Fruit fly (Drosophila melanogaster) whole organism, pupa: Measurements from ENCODE around the gene Vps36.
A peak's percentile ranks its signal among the peaks of the same experiment; 100 is the strongest.

Experiments
- CG10348 ChIP-seq: fragments of 200-800 bp; sonication (Bioruptor generic); IDR thresholded peaks from 2 replicates; pipeline ENCODE4 v1.3.6; 2022; ENCODE audit warnings: missing biosample characterization, missing genetic modification characterization
- CG12605 ChIP-seq: fragments of 200-800 bp; sonication (Bioruptor generic); IDR thresholded peaks from 2 replicates; pipeline ENCODE4 v1.3.6; 2022; ENCODE audit warnings: missing biosample characterization, missing genetic modification characterization
- CG13204 ChIP-seq: fragments of 200-800 bp; sonication (Bioruptor generic); optimal IDR thresholded peaks from 2 replicates; lab custom pipeline; 2018; ENCODE audit warnings: missing biosample characterization, mild to moderate bottlenecking, missing genetic modification characterization, moderate library complexity
- CG14655 ChIP-seq: fragments of 200-800 bp; sonication (Bioruptor generic); optimal IDR thresholded peaks from 3 replicates; lab custom pipeline; 2017; ENCODE audit warnings: mild to moderate bottlenecking, missing biosample characterization, missing genetic modification reagents, missing genetic modification characterization
- CG15710 ChIP-seq: fragments of 200-800 bp; sonication (Bioruptor generic); optimal IDR thresholded peaks from 2 replicates; lab custom pipeline; 2018; ENCODE audit warnings: missing biosample characterization, mild to moderate bottlenecking, missing genetic modification characterization, moderate library complexity
- CG17806 ChIP-seq: fragments of 200-800 bp; sonication (Bioruptor generic); optimal IDR thresholded peaks from 2 replicates; lab custom pipeline; 2018; ENCODE audit warnings: missing biosample characterization, mild to moderate bottlenecking, missing genetic modification characterization, moderate library complexity
- CG32121 ChIP-seq: fragments of 200-800 bp; sonication (Bioruptor generic); IDR thresholded peaks from 2 replicates; pipeline ENCODE4 v1.3.6; 2022; ENCODE audit warnings: missing biosample characterization, missing genetic modification characterization
- CG34367 ChIP-seq: fragments of 200-800 bp; sonication (Bioruptor generic); optimal IDR thresholded peaks from 2 replicates; lab custom pipeline; 2018; ENCODE audit warnings: missing biosample characterization, mild to moderate bottlenecking, missing genetic modification characterization
- CG4496 ChIP-seq: fragments of 200-800 bp; sonication (Bioruptor generic); IDR thresholded peaks from 3 replicates; pipeline ENCODE4 v1.3.6; 2022; ENCODE audit warnings: missing biosample characterization, missing genetic modification characterization
- CG8159 ChIP-seq: fragments of 200-800 bp; sonication (Bioruptor generic); optimal IDR thresholded peaks from 3 replicates; lab custom pipeline; 2018; ENCODE audit warnings: missing biosample characterization, mild to moderate bottlenecking, missing genetic modification characterization, moderate library complexity
- CG8301 ChIP-seq: fragments of 200-800 bp; sonication (Bioruptor generic); optimal IDR thresholded peaks from 2 replicates; lab custom pipeline; 2018; ENCODE audit warnings: missing biosample characterization, mild to moderate bottlenecking, missing genetic modification characterization
- CG9948 ChIP-seq: fragments of 200-800 bp; sonication (Bioruptor generic); optimal IDR thresholded peaks from 2 replicates; lab custom pipeline; 2018; ENCODE audit warnings: missing biosample characterization, mild to moderate bottlenecking, missing genetic modification characterization, moderate library complexity
- D1 ChIP-seq: fragments of 200-800 bp; sonication (Bioruptor generic); optimal IDR thresholded peaks from 2 replicates; lab custom pipeline; 2018; ENCODE audit warnings: missing biosample characterization, mild to moderate bottlenecking, missing genetic modification characterization, moderate library complexity
- EcR ChIP-seq: fragments of 200-800 bp; sonication (Bioruptor generic); optimal IDR thresholded peaks from 3 replicates; lab custom pipeline; 2019; ENCODE audit warnings: missing biosample characterization, missing genetic modification characterization, mild to moderate bottlenecking, moderate library complexity, missing genetic modification reagents
- Ets98B ChIP-seq: fragments of 200-800 bp; sonication (Bioruptor generic); IDR thresholded peaks from 2 replicates; pipeline ENCODE4 v1.3.6; 2022; ENCODE audit warnings: missing biosample characterization, missing genetic modification characterization
- Pif1A ChIP-seq: fragments of 200-800 bp; sonication (Bioruptor generic); optimal IDR thresholded peaks from 3 replicates; lab custom pipeline; 2016; ENCODE audit warnings: missing biosample characterization, missing genetic modification characterization
- Pif1B ChIP-seq: fragments of 200-800 bp; sonication (Bioruptor generic); optimal IDR thresholded peaks from 3 replicates; lab custom pipeline; 2016; ENCODE audit warnings: missing biosample characterization, missing genetic modification characterization
- Snoo ChIP-seq: fragments of 200-800 bp; sonication (Bioruptor generic); optimal IDR thresholded peaks from 3 replicates; lab custom pipeline; 2017; ENCODE audit warnings: missing biosample characterization, mild to moderate bottlenecking, missing genetic modification characterization, inconsistent platforms
- fd96Ca ChIP-seq: fragments of 200-800 bp; sonication (Bioruptor generic); IDR thresholded peaks from 3 replicates; pipeline ENCODE4 v1.3.6; 2022; ENCODE audit warnings: missing biosample characterization, missing genetic modification characterization
- gl ChIP-seq: fragments of 200-800 bp; sonication (Bioruptor generic); optimal IDR thresholded peaks from 2 replicates; lab custom pipeline; 2018; ENCODE audit warnings: missing biosample characterization, mild to moderate bottlenecking, missing genetic modification characterization
- rn ChIP-seq: fragments of 200-800 bp; sonication (Bioruptor generic); IDR thresholded peaks from 2 replicates; pipeline ENCODE4 v1.3.6; 2022; ENCODE audit warnings: missing biosample characterization, missing genetic modification characterization

Gene Vps36

dm6 chr3L:13499531-13499930, 13.4 kb downstream of the Vps36 start:
- TF ChIP-seq EcR (GFP tag; lab: Kevin White, UChicago) (peak; percentile 96), CG34367 (tag; lab: Kevin White, UChicago) (no peak), Pif1A (GFP tag; lab: Kevin White, UChicago) (no peak), Pif1B (GFP tag; lab: Kevin White, UChicago) (no peak), CG13204 (GFP tag; lab: Kevin White, UChicago) (no peak), CG10348 (GFP tag; lab: Robert Waterston, UW) (no peak), CG14655 (GFP tag; lab: Kevin White, UChicago) (no peak), CG17806 (tag; lab: Kevin White, UChicago) (no peak), fd96Ca (GFP tag; lab: Robert Waterston, UW) (no peak)

dm6 chr3L:13497720-13498355, 15.1 kb downstream of the Vps36 start:
- TF ChIP-seq CG13204 (GFP tag; lab: Kevin White, UChicago) (peak; percentile 77), CG12605 (GFP tag; lab: Robert Waterston, UW) (peak; percentile 46; the same call in 1 of the 2 replicates), CG32121 (peak; percentile 42), CG10348 (GFP tag; lab: Robert Waterston, UW) (no peak), rn (no peak), CG14655 (GFP tag; lab: Kevin White, UChicago) (peak; percentile 26), CG9948 (tag; lab: Kevin White, UChicago) (peak; percentile 28), Pif1B (GFP tag; lab: Kevin White, UChicago) (peak; percentile 9), Ets98B (peak; percentile 40; the same call in 1 of the 2 replicates), gl (tag; lab: Kevin White, UChicago) (peak; percentile 68), CG15710 (peak; percentile 54), CG17806 (tag; lab: Kevin White, UChicago) (peak; percentile 1), CG8159 (tag; lab: Kevin White, UChicago) (peak; percentile 50), CG34367 (tag; lab: Kevin White, UChicago) (peak; percentile 34), CG4496 (GFP tag; lab: Robert Waterston, UW) (peak; percentile 45; the same call in 1 of the 3 replicates), Snoo (tag; lab: Kevin White, UChicago) (peak; percentile 64), EcR (GFP tag; lab: Kevin White, UChicago) (peak; percentile 64), D1 (tag; lab: Kevin White, UChicago) (no peak), CG8301 (tag; lab: Kevin White, UChicago) (no peak), fd96Ca (GFP tag; lab: Robert Waterston, UW) (peak; percentile 60; the same call in 1 of the 3 replicates), Pif1A (GFP tag; lab: Kevin White, UChicago) (no peak)
- TF ChIP-seq, all 21 proteins: peak for 16

dm6 chr3L:13495065-13495464, 17.8 kb downstream of the Vps36 start:
- peak; percentile 96 for TF ChIP-seq CG4496 (GFP tag; lab: Robert Waterston, UW)
- TF ChIP-seq rn = peak; percentile 86
- TF ChIP-seq CG8159 (tag; lab: Kevin White, UChicago) = peak; percentile 80
- TF ChIP-seq CG13204 (GFP tag; lab: Kevin White, UChicago) = peak; percentile 93
- peak; percentile 85 for TF ChIP-seq CG34367 (tag; lab: Kevin White, UChicago)
- TF ChIP-seq CG32121 = peak; percentile 79
- TF ChIP-seq CG17806 (tag; lab: Kevin White, UChicago) = peak; percentile 82
- TF ChIP-seq EcR (GFP tag; lab: Kevin White, UChicago) = no peak
- peak; percentile 37 for TF ChIP-seq D1 (tag; lab: Kevin White, UChicago)
- no peak for TF ChIP-seq CG10348 (GFP tag; lab: Robert Waterston, UW)
- peak; percentile 80 for TF ChIP-seq CG14655 (GFP tag; lab: Kevin White, UChicago)
- peak; percentile 89 for TF ChIP-seq Ets98B
- TF ChIP-seq CG12605 (GFP tag; lab: Robert Waterston, UW) = peak; percentile 99
- TF ChIP-seq CG9948 (tag; lab: Kevin White, UChicago) = peak; percentile 73
- TF ChIP-seq Pif1B (GFP tag; lab: Kevin White, UChicago) = peak; percentile 92
- peak; percentile 68 for TF ChIP-seq CG8301 (tag; lab: Kevin White, UChicago)
- TF ChIP-seq CG15710 = peak; percentile 84
- peak; percentile 96 for TF ChIP-seq gl (tag; lab: Kevin White, UChicago)
- peak; percentile 91 for TF ChIP-seq fd96Ca (GFP tag; lab: Robert Waterston, UW)
- peak; percentile 96 for TF ChIP-seq Pif1A (GFP tag; lab: Kevin White, UChicago)
- TF ChIP-seq Snoo (tag; lab: Kevin White, UChicago) = peak; percentile 54

dm6 chr3L:13494363-13495015, 18.4 kb downstream of the Vps36 start:
- peak; percentile 14; the same call in 1 of the 2 replicates for TF ChIP-seq CG32121
- TF ChIP-seq CG12605 (GFP tag; lab: Robert Waterston, UW) = peak; percentile 37; the same call in 1 of the 2 replicates
- peak; percentile 35 for TF ChIP-seq CG17806 (tag; lab: Kevin White, UChicago)
- TF ChIP-seq CG8159 (tag; lab: Kevin White, UChicago) = peak; percentile 62
- peak; percentile 65; the same call in 2 of the 3 replicates for TF ChIP-seq CG4496 (GFP tag; lab: Robert Waterston, UW)
- TF ChIP-seq Ets98B = peak; percentile 45; the same call in 1 of the 2 replicates
- peak; percentile 81 for TF ChIP-seq Pif1B (GFP tag; lab: Kevin White, UChicago)
- peak; percentile 59 for TF ChIP-seq CG9948 (tag; lab: Kevin White, UChicago)
- peak; percentile 5 for TF ChIP-seq CG8301 (tag; lab: Kevin White, UChicago)
- TF ChIP-seq CG34367 (tag; lab: Kevin White, UChicago) = peak; percentile 54
- peak; percentile 37 for TF ChIP-seq CG14655 (GFP tag; lab: Kevin White, UChicago)
- peak; percentile 60 for TF ChIP-seq gl (tag; lab: Kevin White, UChicago)
- peak; percentile 55 for TF ChIP-seq CG15710
- peak; percentile 86 for TF ChIP-seq Pif1A (GFP tag; lab: Kevin White, UChicago)
- TF ChIP-seq EcR (GFP tag; lab: Kevin White, UChicago) = peak; percentile 63
- TF ChIP-seq D1 (tag; lab: Kevin White, UChicago) = no peak
- TF ChIP-seq rn = peak; percentile 21; the same call in 1 of the 2 replicates
- TF ChIP-seq fd96Ca (GFP tag; lab: Robert Waterston, UW) = peak; percentile 16; the same call in 1 of the 3 replicates
- TF ChIP-seq CG10348 (GFP tag; lab: Robert Waterston, UW) = no peak
- peak; percentile 85 for TF ChIP-seq CG13204 (GFP tag; lab: Kevin White, UChicago)
- TF ChIP-seq Snoo (tag; lab: Kevin White, UChicago) = peak; percentile 70
- TF ChIP-seq, all 21 proteins: peak for 19
